ENCODE assay signal across 1 fruit fly cellular context in the genomic region with DNA sequence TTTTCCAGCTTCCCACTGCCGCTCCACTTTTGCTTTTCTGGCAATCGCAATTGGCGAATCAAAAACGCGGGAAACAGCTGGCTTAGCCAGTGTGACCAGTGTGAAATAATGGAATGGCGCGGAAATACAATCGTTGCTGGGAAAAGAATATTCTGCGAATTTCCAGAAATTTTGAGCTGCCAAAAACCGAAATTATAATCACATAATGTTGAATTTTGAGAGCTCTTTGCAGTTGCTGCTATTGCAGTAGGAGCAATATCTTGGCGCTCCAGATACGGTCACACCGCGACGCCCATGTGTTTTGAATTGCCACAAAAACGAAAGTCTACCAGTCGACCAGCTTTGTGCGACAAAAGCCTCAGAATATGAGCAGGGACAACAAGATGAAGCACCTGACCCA.
TF ChIP-seq lines count a peak whose summit lies in the region.

A gene (minus strand): TSS at position 79 of the 400 bp plus-strand sequence.
A gene (plus strand): TSS at position 281 of the 400 bp plus-strand sequence.

TF ChIP-seq in whole organism, embryonic, 481 proteins besides CTCF, POLR2A, EP300 and RAD21 (continued from another document):
- TF ChIP-seq CG4617 (GFP tag; optimal IDR thresholded peaks at IDR 0.05; lab: Kevin White, UChicago; ENCODE audit: borderline replicate concordance) = peak; percentile 31
- TF ChIP-seq Ets97D (GFP tag; optimal IDR thresholded peaks at IDR 0.05; lab: Kevin White, UChicago) = peak; percentile 43
- TF ChIP-seq Lhr (GFP tag; optimal IDR thresholded peaks at IDR 0.05; lab: Kevin White, UChicago) = peak; percentile 33
- peak; percentile 81 for TF ChIP-seq Dp (GFP tag; optimal IDR thresholded peaks at IDR 0.05; lab: Kevin White, UChicago)
- TF ChIP-seq trem (tag; optimal IDR thresholded peaks at IDR 0.05; lab: Kevin White, UChicago) = peak; percentile 49
- no peak for TF ChIP-seq p53 (GFP tag; optimal IDR thresholded peaks at IDR 0.05; lab: Kevin White, UChicago)
- peak; percentile 39 for TF ChIP-seq CG14710 (tag; optimal IDR thresholded peaks at IDR 0.05; lab: Kevin White, UChicago)
- TF ChIP-seq insv (GFP tag; optimal IDR thresholded peaks at IDR 0.05; lab: Kevin White, UChicago) = no peak
